Worm (Caenorhabditis elegans) whole organism, L4 larva: ENCODE results near the gene ZK105.8.
A peak's percentile ranks its signal among the peaks of the same experiment; 100 is the strongest.

Experiments used
- F44E2.7 ChIP-seq: fragments of 200-800 bp; sonication (Bioruptor generic); IDR thresholded peaks from 2 replicates; pipeline ENCODE4 v2.1.2; 2022; ENCODE audit warnings: missing genetic modification characterization, missing compliant biosample characterization
- F49E8.2 ChIP-seq: sonication (generic microtip); optimal IDR thresholded peaks from 2 replicates; lab custom pipeline; 2016; ENCODE audit warnings: missing compliant biosample characterization, mild to moderate bottlenecking, missing genetic modification characterization, borderline replicate concordance
- R02D3.7 ChIP-seq: fragments of 150-350 bp; sonication (generic microtip); optimal IDR thresholded peaks from 3 replicates; lab custom pipeline; 2014; ENCODE audit warnings: missing biosample characterization, missing genetic modification characterization
- T20F7.1 ChIP-seq: fragments of 200-800 bp; sonication (Bioruptor generic); optimal IDR thresholded peaks from 2 replicates; lab custom pipeline; 2018; ENCODE audit warnings: mild to moderate bottlenecking, missing genetic modification characterization, missing compliant biosample characterization
- Y5F2A.4 ChIP-seq: fragments of 200-800 bp; sonication (Bioruptor generic); optimal IDR thresholded peaks from 2 replicates; lab custom pipeline; 2018; ENCODE audit warnings: mild to moderate bottlenecking, missing genetic modification characterization, missing compliant biosample characterization
- aha-1 ChIP-seq: fragments of 150-350 bp; peaks from one replicate; lab custom pipeline; 2014; ENCODE audit warnings: missing biosample characterization, missing genetic modification characterization
- ama-1 ChIP-seq: fragments of 150-350 bp; optimal IDR thresholded peaks from 2 replicates; lab custom pipeline; 2014; ENCODE audit warnings: inconsistent platforms, mixed read lengths
- ceh-82 ChIP-seq: sonication (generic microtip); optimal IDR thresholded peaks from 2 replicates; lab custom pipeline; 2017; ENCODE audit warnings: missing biosample characterization, missing genetic modification characterization
- ctbp-1 ChIP-seq: fragments of 200-800 bp; sonication (Bioruptor generic); IDR thresholded peaks from 2 replicates; pipeline ENCODE4 v1.3.6; 2022; ENCODE audit warnings: missing genetic modification reagents, missing genetic modification characterization, missing compliant biosample characterization
- dmd-9 ChIP-seq: fragments of 200-800 bp; sonication (Bioruptor generic); IDR thresholded peaks from 2 replicates; pipeline ENCODE4 v1.3.6; 2022; ENCODE audit warnings: missing genetic modification reagents, missing genetic modification characterization, missing compliant biosample characterization
- egl-27 ChIP-seq: sonication (generic microtip); optimal IDR thresholded peaks from 3 replicates; lab custom pipeline; 2017; ENCODE audit warnings: missing biosample characterization, missing genetic modification reagents, missing genetic modification characterization
- egl-43 ChIP-seq: fragments of 200-800 bp; sonication (Bioruptor generic); IDR thresholded peaks from 2 replicates; pipeline ENCODE4 v1.3.6; 2022; ENCODE audit warnings: missing genetic modification reagents, missing genetic modification characterization, missing compliant biosample characterization
- fos-1 ChIP-seq: fragments of 150-350 bp; optimal IDR thresholded peaks from 2 replicates; lab custom pipeline; 2014; ENCODE audit warnings: missing biosample characterization, missing genetic modification characterization
- hlh-30 ChIP-seq: sonication (generic microtip); optimal IDR thresholded peaks from 2 replicates; lab custom pipeline; 2017; ENCODE audit warnings: antibody characterized with exemption, mild to moderate bottlenecking, missing genetic modification characterization, missing compliant biosample characterization; ENCODE audit not compliant: insufficient read depth
- jun-1 ChIP-seq: fragments of 150-350 bp; optimal IDR thresholded peaks from 2 replicates; lab custom pipeline; 2014; ENCODE audit warnings: missing biosample characterization, missing genetic modification reagents, missing genetic modification characterization
- lin-15B ChIP-seq: fragments of 150-350 bp; sonication (generic microtip); optimal IDR thresholded peaks from 3 replicates; lab custom pipeline; 2014; ENCODE audit warnings: missing biosample characterization, missing genetic modification characterization
- lin-39 ChIP-seq: fragments of 150-350 bp; optimal IDR thresholded peaks from 2 replicates; lab custom pipeline; 2014; ENCODE audit warnings: missing biosample characterization, missing genetic modification reagents, missing genetic modification characterization
- lsy-2 ChIP-seq, 2 experiments: fragments of 150-350 bp in 1 of 2; sonication (generic microtip) in 1 of 2; optimal IDR thresholded peaks; 2 replicates each; lab custom pipeline; 2014 to 2017; ENCODE audit warnings: missing biosample characterization in 2 of 2, missing genetic modification characterization in 2 of 2
- madf-9 ChIP-seq: fragments of 200-800 bp; sonication (Bioruptor generic); conservative IDR thresholded peaks from 2 replicates; pipeline ENCODE4 v1.3.6; 2022; ENCODE audit warnings: missing genetic modification reagents, missing genetic modification characterization, missing compliant biosample characterization
- mdt-29 ChIP-seq: fragments of 200-800 bp; sonication (Bioruptor generic); IDR thresholded peaks from 2 replicates; pipeline ENCODE4 v1.3.6; 2022; ENCODE audit warnings: missing genetic modification reagents, missing genetic modification characterization, missing compliant biosample characterization
- mxl-3 ChIP-seq: fragments of 200-800 bp; sonication (Bioruptor generic); optimal IDR thresholded peaks from 2 replicates; lab custom pipeline; 2018; ENCODE audit warnings: mild to moderate bottlenecking, missing genetic modification characterization, missing compliant biosample characterization
- nhr-11 ChIP-seq: fragments of 150-350 bp; optimal IDR thresholded peaks from 2 replicates; lab custom pipeline; 2014; ENCODE audit warnings: missing biosample characterization, missing genetic modification characterization
- nhr-25 ChIP-seq: sonication (generic microtip); optimal IDR thresholded peaks from 2 replicates; lab custom pipeline; 2017; ENCODE audit warnings: missing genetic modification characterization, mild to moderate bottlenecking, missing compliant biosample characterization, antibody characterized with exemption, moderate library complexity, borderline replicate concordance; ENCODE audit not compliant: insufficient read depth
- nhr-28 ChIP-seq: fragments of 150-350 bp; optimal IDR thresholded peaks from 2 replicates; lab custom pipeline; 2014; ENCODE audit warnings: missing biosample characterization, missing genetic modification characterization
- nhr-41 ChIP-seq: fragments of 200-800 bp; sonication (Bioruptor generic); IDR thresholded peaks from 2 replicates; pipeline ENCODE4 v1.3.6; 2022; ENCODE audit warnings: missing genetic modification reagents, missing genetic modification characterization, missing compliant biosample characterization
- pha-4 ChIP-seq, 2 experiments: fragments of 150-350 bp in 1 of 2; fragments of 200-800 bp in 1 of 2; sonication (Bioruptor generic) in 1 of 2; IDR thresholded peaks in 1 of 2; optimal IDR thresholded peaks in 1 of 2; 2 replicates each; pipeline versions ENCODE4 v1.3.6 to Lab custom; 2014 to 2022; ENCODE audit warnings: missing genetic modification characterization in 2 of 2, missing genetic modification reagents in 2 of 2, missing biosample characterization in 1 of 2, missing compliant biosample characterization in 1 of 2
- php-3 ChIP-seq: fragments of 200-800 bp; sonication (Bioruptor generic); IDR thresholded peaks from 2 replicates; pipeline ENCODE4 v1.3.6; 2022; ENCODE audit warnings: missing genetic modification reagents, missing genetic modification characterization, missing compliant biosample characterization
- saeg-2 ChIP-seq: fragments of 200-800 bp; sonication (Bioruptor generic); IDR thresholded peaks from 2 replicates; pipeline ENCODE4 v1.3.6; 2022; ENCODE audit warnings: missing genetic modification reagents, missing genetic modification characterization, missing compliant biosample characterization
- spr-1 ChIP-seq: sonication (generic microtip); optimal IDR thresholded peaks from 2 replicates; lab custom pipeline; 2016; ENCODE audit warnings: mild to moderate bottlenecking, missing genetic modification characterization, missing compliant biosample characterization
- unc-62 ChIP-seq, 3 experiments: fragments of 150-350 bp in 1 of 3; sonication (generic microtip); optimal IDR thresholded peaks in 2 of 3; peaks in 1 of 3; 1 replicate in 1 of 3; 2 replicates in 2 of 3; lab custom pipeline; 2014 to 2017; ENCODE audit warnings: missing biosample characterization in 3 of 3, missing genetic modification characterization in 3 of 3, missing genetic modification reagents in 3 of 3, missing genotype in 1 of 3
- zag-1 ChIP-seq: fragments of 150-350 bp; optimal IDR thresholded peaks from 2 replicates; lab custom pipeline; 2014; ENCODE audit warnings: missing biosample characterization, missing genetic modification characterization
- zip-11 ChIP-seq: fragments of 200-800 bp; sonication (Bioruptor generic); IDR thresholded peaks from 2 replicates; pipeline ENCODE4 v1.3.6; 2022; ENCODE audit warnings: missing genetic modification characterization, missing compliant biosample characterization

ZK105.8 gene

DNA sequence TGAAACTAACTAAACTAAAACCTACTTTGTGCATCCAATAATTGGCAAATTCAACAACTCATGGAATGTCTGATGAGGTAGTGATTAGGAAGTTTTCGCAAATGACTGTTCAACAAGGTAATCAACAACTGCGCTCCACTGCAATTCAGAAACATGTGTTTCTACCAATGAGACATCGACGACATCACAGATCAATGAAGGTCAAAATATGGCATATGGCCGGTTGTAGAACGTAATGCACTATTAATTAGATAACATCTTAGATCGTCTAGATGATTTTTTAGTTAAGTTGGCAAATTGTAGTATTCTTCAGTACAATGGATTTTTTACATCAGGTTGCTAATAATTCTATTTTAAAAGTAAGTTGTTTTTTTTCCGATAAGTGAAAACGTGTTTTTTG is 38.1 kb upstream of the ZK105.8 start, which contains the start of the genes nhr-94 and nhr-152:
TSS of gene nhr-94 (minus strand) at position 147 of the 400 bp plus-strand sequence.
TSS of gene nhr-152 (plus strand) at position 162 of the 400 bp plus-strand sequence.
- no peak for TF ChIP-seq ama-1 (lab: Kevin White, UChicago)
- no peak for TF ChIP-seq zag-1 (tag; lab: Kevin White, UChicago)
- TF ChIP-seq nhr-25 (tag; lab: Kevin White, UChicago), result peak; percentile 0
- TF ChIP-seq nhr-28 (tag; lab: Kevin White, UChicago), result peak; percentile 46
- TF ChIP-seq mxl-3, result peak; percentile 59
- TF ChIP-seq hlh-30 (tag; lab: Kevin White, UChicago), result peak; percentile 58
- no peak for TF ChIP-seq pha-4 (GFP tag; IDR thresholded peaks at IDR 0.05; lab: Robert Waterston, UW)
- no peak for TF ChIP-seq pha-4 (tag; optimal IDR thresholded peaks at IDR 0.05; lab: Kevin White, UChicago)
- TF ChIP-seq aha-1 (tag; lab: Kevin White, UChicago), result peak; percentile 60
- TF ChIP-seq, all 104 proteins: peak for 5

DNA sequence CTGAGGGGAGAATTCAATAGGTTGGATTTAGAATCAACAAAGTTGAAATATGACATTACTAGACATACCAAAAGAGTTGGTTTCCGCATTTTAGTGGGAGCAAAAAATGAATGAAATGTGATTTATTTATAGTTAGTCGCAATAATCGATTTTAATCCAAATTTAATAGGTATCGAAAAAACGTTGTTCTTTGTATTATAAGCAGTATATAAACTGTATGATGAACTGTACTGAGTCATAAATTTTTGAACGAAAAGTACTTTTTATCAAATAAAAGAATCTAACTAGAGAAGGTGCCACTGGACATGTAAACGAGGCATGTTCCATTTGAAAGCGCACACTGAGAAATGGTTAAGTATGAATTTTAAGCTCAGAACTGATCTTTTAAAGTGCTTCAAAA is 34.4 kb upstream of the ZK105.8 start, which contains the start of gene C12D5.9:
TSS of gene C12D5.9 (minus strand) at position 101 of the 400 bp plus-strand sequence.
- no peak for TF ChIP-seq egl-43
- TF ChIP-seq F49E8.2 (tag; lab: Kevin White, UChicago), result no peak
- no peak for TF ChIP-seq T20F7.1 (GFP tag; lab: Kevin White, UChicago)
- TF ChIP-seq nhr-28 (tag; lab: Kevin White, UChicago), result no peak
- no peak for TF ChIP-seq egl-27 (tag; lab: Kevin White, UChicago)
- TF ChIP-seq F44E2.7, result no peak
- no peak for TF ChIP-seq zag-1 (tag; lab: Kevin White, UChicago)
- no peak for TF ChIP-seq nhr-41
- no peak for TF ChIP-seq jun-1 (tag; lab: Kevin White, UChicago)
- no peak for TF ChIP-seq fos-1 (tag; lab: Kevin White, UChicago)
- no peak for TF ChIP-seq madf-9 (GFP tag; lab: Robert Waterston, UW)
- no peak for TF ChIP-seq spr-1 (tag; lab: Kevin White, UChicago)
- TF ChIP-seq lin-15B (tag; lab: Kevin White, UChicago), result no peak
- TF ChIP-seq nhr-11 (tag; lab: Kevin White, UChicago), result no peak
- TF ChIP-seq ceh-82, result no peak
- no peak for TF ChIP-seq R02D3.7 (tag; lab: Kevin White, UChicago)
- no peak for TF ChIP-seq mdt-29 (GFP tag; lab: Robert Waterston, UW)

DNA sequence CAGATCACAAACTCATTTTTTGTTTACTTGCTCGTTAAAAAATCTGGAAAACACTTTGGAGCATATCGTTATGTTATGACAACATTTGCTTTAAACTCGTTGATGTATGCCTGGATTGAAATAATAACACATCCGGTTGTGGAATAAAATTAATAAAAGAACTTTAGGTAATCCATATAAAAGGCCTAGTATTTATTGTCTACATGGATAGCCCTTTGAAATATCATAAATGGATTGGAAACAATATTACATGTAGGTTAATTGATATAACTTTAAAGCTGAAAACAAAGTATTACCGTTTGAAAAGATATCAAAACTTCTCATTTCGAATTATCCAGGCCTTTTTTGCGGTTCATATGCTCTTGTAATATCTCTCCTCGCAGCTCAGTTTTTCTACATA is 33.7 kb upstream of the ZK105.8 start:
- TF ChIP-seq unc-62 (GFP tag; optimal IDR thresholded peaks at IDR 0.05 in 1 of 2; lab: Kevin White, UChicago), result peak in 1 of 2 experiments; percentile 90
- TF ChIP-seq unc-62 (tag; optimal IDR thresholded peaks at IDR 0.05; lab: Kevin White, UChicago), result no peak
- no peak for TF ChIP-seq Y5F2A.4 (GFP tag; lab: Kevin White, UChicago)
- no peak for TF ChIP-seq ctbp-1 (GFP tag; lab: Robert Waterston, UW)
- TF ChIP-seq lin-39 (tag; lab: Kevin White, UChicago), result no peak
- no peak for TF ChIP-seq R02D3.7 (tag; lab: Kevin White, UChicago)

DNA sequence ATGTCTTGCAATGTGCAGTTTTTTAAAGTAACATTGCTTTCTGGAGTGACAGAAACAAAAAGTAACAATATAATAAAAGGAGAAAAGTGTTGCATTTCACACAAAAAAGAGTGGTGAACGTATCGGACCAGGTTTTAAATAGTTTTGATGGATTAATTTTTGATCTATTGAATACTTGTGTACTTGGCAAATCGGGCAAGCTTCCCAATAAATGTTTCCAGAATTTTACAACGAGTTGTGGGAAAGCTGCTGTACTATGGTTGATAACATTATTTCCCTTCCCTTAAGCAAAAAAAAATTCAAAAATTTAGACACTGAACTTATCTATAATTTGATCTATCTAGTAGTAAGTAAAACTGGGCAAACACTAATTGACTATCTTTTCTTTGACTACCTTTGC is 30.9 kb upstream of the ZK105.8 start, which contains the start of gene C12D5.10:
TSS of gene C12D5.10 (minus strand) at position 101 of the 400 bp plus-strand sequence.
- TF ChIP-seq saeg-2 (GFP tag; lab: Robert Waterston, UW) (no peak), nhr-25 (tag; lab: Kevin White, UChicago) (no peak), php-3 (GFP tag; lab: Robert Waterston, UW) (no peak), dmd-9 (no peak)

DNA sequence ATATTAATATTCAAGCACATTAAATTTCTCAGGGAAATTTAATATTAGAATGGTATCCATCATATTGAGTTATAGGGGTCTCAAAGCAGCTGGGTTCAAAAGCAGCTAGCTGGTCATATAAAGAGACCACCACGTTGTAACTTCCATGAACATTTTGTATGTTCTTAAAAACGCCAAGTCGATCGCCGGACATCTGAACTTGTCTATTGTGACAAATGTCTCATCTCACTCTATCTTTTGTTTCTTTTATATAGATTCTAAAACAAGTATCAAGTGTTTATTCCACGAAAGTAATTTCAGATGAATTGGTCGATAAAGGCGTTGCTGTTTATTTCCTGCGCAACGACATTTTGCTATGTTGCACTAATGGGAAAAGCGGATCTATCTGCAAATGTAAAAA is 27.5 kb upstream of the ZK105.8 start, which contains the start of gene ZK105.3:
TSS of gene ZK105.3 (plus strand) at position 301 of the 400 bp plus-strand sequence.
- TF ChIP-seq lin-39 (tag; lab: Kevin White, UChicago), result no peak
- no peak for TF ChIP-seq lsy-2 (tag; optimal IDR thresholded peaks at IDR 0.05; lab: Kevin White, UChicago)
- no peak for TF ChIP-seq php-3 (GFP tag; lab: Robert Waterston, UW)
- no peak for TF ChIP-seq zip-11
- no peak for TF ChIP-seq nhr-28 (tag; lab: Kevin White, UChicago)
